Fruit fly (Drosophila melanogaster): ENCODE results near the gene Pka-C1.

Gene Pka-C1

dm6 chr2L:9684108-9684507 is 15.0 kb downstream of the Pka-C1 start:
- no peak for TF ChIP-seq noc (tag; optimal IDR thresholded peaks at IDR 0.05)

- TF ChIP-seq noc (tag; optimal IDR thresholded peaks at IDR 0.05): no peak
Observed at dm6 chr2L:9679789-9680188, 19.3 kb downstream of the Pka-C1 start.

- TF ChIP-seq noc (tag; optimal IDR thresholded peaks at IDR 0.05): no peak
Observed at dm6 chr2L:9677101-9677500, 22.0 kb downstream of the Pka-C1 start.

dm6 chr2L:9673235-9673634 is 25.9 kb downstream of the Pka-C1 start:
- TF ChIP-seq noc (tag; optimal IDR thresholded peaks at IDR 0.05): no peak

dm6 chr2L:9672246-9672645 is 26.9 kb downstream of the Pka-C1 start:
- TF ChIP-seq noc (tag; optimal IDR thresholded peaks at IDR 0.05): no peak

dm6 chr2L:9670909-9671422 is 28.1 kb downstream of the Pka-C1 start:
- peak; percentile 40 for TF ChIP-seq noc (tag; optimal IDR thresholded peaks at IDR 0.05)

dm6 chr2L:9669354-9669753 is 29.7 kb downstream of the Pka-C1 start:
- TF ChIP-seq noc (tag; optimal IDR thresholded peaks at IDR 0.05): no peak

dm6 chr2L:9662977-9663376 is 36.1 kb downstream of the Pka-C1 start:
- no peak for TF ChIP-seq noc (tag; optimal IDR thresholded peaks at IDR 0.05)

dm6 chr2L:9660516-9660920 is 38.6 kb downstream of the Pka-C1 start:
- peak; percentile 49 for TF ChIP-seq noc (tag; optimal IDR thresholded peaks at IDR 0.05)

- no peak for TF ChIP-seq noc (tag; optimal IDR thresholded peaks at IDR 0.05)
Observed at dm6 chr2L:9657269-9658191, 41.6 kb downstream of the Pka-C1 start.

dm6 chr2L:9656300-9656699 is 42.8 kb downstream of the Pka-C1 start, which contains the start of gene CG33299:
Gene CG33299, plus strand, starts transcription at chr2L:9656600.
- TF ChIP-seq noc (tag; optimal IDR thresholded peaks at IDR 0.05): no peak

- peak; percentile 84 for TF ChIP-seq noc (tag; optimal IDR thresholded peaks at IDR 0.05)
Observed at dm6 chr2L:9633811-9634436, 65.2 kb downstream of the Pka-C1 start, which contains the start of gene Apoltp. Gene Apoltp, plus strand, starts transcription at chr2L:9634179.

- no peak for TF ChIP-seq noc (tag; optimal IDR thresholded peaks at IDR 0.05)
Observed at dm6 chr2L:9633098-9633497, 66.0 kb downstream of the Pka-C1 start.

Measured in whole organism, larva.